Worm (Caenorhabditis elegans) whole organism, young adult: ENCODE results near the gene viro-2.
A peak's percentile ranks its signal among the peaks of the same experiment; 100 is the strongest.

Experiments used
- B0035.1 ChIP-seq: sonication (generic microtip); optimal IDR thresholded peaks from 2 replicates; lab custom pipeline; 2016; ENCODE audit warnings: missing genetic modification characterization, mild to moderate bottlenecking, missing compliant biosample characterization, missing genotype, missing genetic modification reagents
- B0336.3 ChIP-seq: fragments of 200-800 bp; sonication (Bioruptor generic); IDR thresholded peaks from 2 replicates; pipeline ENCODE4 v1.3.6; 2022; ENCODE audit warnings: missing genetic modification characterization, missing compliant biosample characterization
- C06A6.2 ChIP-seq: fragments of 200-800 bp; sonication (Bioruptor generic); conservative IDR thresholded peaks from 2 replicates; pipeline ENCODE4 v1.3.6; 2022; ENCODE audit warnings: missing genetic modification characterization, missing compliant biosample characterization
- C17E4.6 ChIP-seq: fragments of 200-800 bp; sonication (Bioruptor generic); IDR thresholded peaks from 2 replicates; pipeline ENCODE4 v1.3.6; 2022; ENCODE audit warnings: missing genetic modification reagents, missing genetic modification characterization, missing compliant biosample characterization
- F22D6.2 ChIP-seq: sonication (generic microtip); optimal IDR thresholded peaks from 2 replicates; lab custom pipeline; 2016; ENCODE audit warnings: mild to moderate bottlenecking, missing genetic modification characterization, missing compliant biosample characterization
- F23B12.7 ChIP-seq: sonication (generic microtip); optimal IDR thresholded peaks from 2 replicates; lab custom pipeline; 2017; ENCODE audit warnings: missing genetic modification characterization, mild to moderate bottlenecking, missing compliant biosample characterization, antibody characterized with exemption, moderate library complexity; ENCODE audit not compliant: insufficient read depth
- F39B2.1 ChIP-seq: fragments of 200-800 bp; sonication (Bioruptor generic); IDR thresholded peaks from 2 replicates; pipeline ENCODE4 v1.3.6; 2022; ENCODE audit warnings: missing genetic modification reagents, missing genetic modification characterization, missing compliant biosample characterization
- F49E8.2 ChIP-seq: sonication (generic microtip); optimal IDR thresholded peaks from 3 replicates; lab custom pipeline; 2017; ENCODE audit warnings: missing genetic modification characterization, mild to moderate bottlenecking, missing compliant biosample characterization, antibody characterized with exemption, moderate library complexity; ENCODE audit not compliant: insufficient read depth
- K11D2.4 ChIP-seq: fragments of 200-800 bp; sonication (Bioruptor generic); IDR thresholded peaks from 2 replicates; pipeline ENCODE4 v1.3.6; 2022; ENCODE audit warnings: missing genetic modification reagents, missing genetic modification characterization, missing compliant biosample characterization
- K12H6.12 ChIP-seq: fragments of 200-800 bp; sonication (Bioruptor generic); optimal IDR thresholded peaks from 2 replicates; lab custom pipeline; 2018; ENCODE audit warnings: mild to moderate bottlenecking, missing genetic modification characterization, missing compliant biosample characterization
- T26A5.8 ChIP-seq: sonication (generic microtip); optimal IDR thresholded peaks from 2 replicates; lab custom pipeline; 2016; ENCODE audit warnings: missing genetic modification characterization, missing compliant biosample characterization
- Y53G8AR.9 ChIP-seq: fragments of 200-800 bp; sonication (Bioruptor generic); conservative IDR thresholded peaks from 2 replicates; pipeline ENCODE4 v1.3.6; 2022; ENCODE audit warnings: missing genetic modification reagents, missing genetic modification characterization, missing compliant biosample characterization
- Y79H2A.3 ChIP-seq: fragments of 200-800 bp; sonication (Bioruptor generic); conservative IDR thresholded peaks from 2 replicates; pipeline ENCODE4 v1.3.6; 2022; ENCODE audit warnings: missing genetic modification reagents, missing genetic modification characterization, missing compliant biosample characterization
- ZK185.1 ChIP-seq: sonication (generic microtip); optimal IDR thresholded peaks from 2 replicates; lab custom pipeline; 2016; ENCODE audit warnings: mild to moderate bottlenecking, missing genetic modification characterization, missing compliant biosample characterization; ENCODE audit not compliant: poor library complexity, severe bottlenecking
- aptf-2 ChIP-seq: fragments of 200-800 bp; sonication (Bioruptor generic); conservative IDR thresholded peaks from 2 replicates; pipeline ENCODE4 v1.3.6; 2022; ENCODE audit warnings: missing genetic modification reagents, missing genetic modification characterization, missing compliant biosample characterization
- atf-7 ChIP-seq: sonication (generic microtip); optimal IDR thresholded peaks from 2 replicates; lab custom pipeline; 2017; ENCODE audit warnings: mild to moderate bottlenecking, missing genetic modification characterization, missing compliant biosample characterization
- bed-2 ChIP-seq: fragments of 200-800 bp; sonication (Bioruptor generic); IDR thresholded peaks from 2 replicates; pipeline ENCODE4 v1.3.6; 2022; ENCODE audit warnings: missing genetic modification reagents, missing genetic modification characterization, missing compliant biosample characterization
- cebp-1 ChIP-seq, 2 experiments: fragments of 200-800 bp in 1 of 2; sonication (Bioruptor generic) in 1 of 2; sonication (generic microtip) in 1 of 2; IDR thresholded peaks in 1 of 2; optimal IDR thresholded peaks in 1 of 2; 2 replicates each; pipeline versions ENCODE4 v1.3.6 to Lab custom; 2017 to 2022; ENCODE audit warnings: missing compliant biosample characterization in 2 of 2, missing genetic modification characterization in 2 of 2, mild to moderate bottlenecking in 1 of 2, missing genetic modification reagents in 1 of 2, moderate library complexity in 1 of 2
- ceh-100 ChIP-seq: fragments of 200-800 bp; sonication (Bioruptor generic); IDR thresholded peaks from 2 replicates; pipeline ENCODE4 v1.3.6; 2022; ENCODE audit warnings: missing genetic modification reagents, missing genetic modification characterization, missing compliant biosample characterization
- ceh-27 ChIP-seq: fragments of 200-800 bp; sonication (Bioruptor generic); optimal IDR thresholded peaks from 2 replicates; lab custom pipeline; 2018; ENCODE audit warnings: mild to moderate bottlenecking, missing genetic modification characterization, moderate library complexity, missing compliant biosample characterization
- ceh-40 ChIP-seq: fragments of 200-800 bp; sonication (Bioruptor generic); IDR thresholded peaks from 2 replicates; pipeline ENCODE4 v1.3.6; 2022; ENCODE audit warnings: missing genetic modification characterization, missing compliant biosample characterization
- ceh-58 ChIP-seq: fragments of 200-800 bp; sonication (Bioruptor generic); IDR thresholded peaks from 2 replicates; pipeline ENCODE4 v1.3.6; 2022; ENCODE audit warnings: missing genetic modification characterization, missing compliant biosample characterization
- ceh-91 ChIP-seq: fragments of 200-800 bp; sonication (Bioruptor generic); IDR thresholded peaks from 2 replicates; pipeline ENCODE4 v1.3.6; 2022; ENCODE audit warnings: missing genetic modification reagents, missing genetic modification characterization, missing compliant biosample characterization
- die-1 ChIP-seq: sonication (generic microtip); optimal IDR thresholded peaks from 2 replicates; lab custom pipeline; 2016; ENCODE audit warnings: missing genotype, mild to moderate bottlenecking, missing genetic modification characterization, missing compliant biosample characterization
- dpl-1 ChIP-seq: fragments of 150-350 bp; optimal IDR thresholded peaks from 2 replicates; lab custom pipeline; 2014; ENCODE audit warnings: missing biosample characterization, missing genetic modification reagents, missing genetic modification characterization
- ekl-4 ChIP-seq: fragments of 200-800 bp; sonication (Bioruptor generic); IDR thresholded peaks from 2 replicates; pipeline ENCODE4 v1.3.6; 2022; ENCODE audit warnings: missing genetic modification reagents, missing genetic modification characterization, missing compliant biosample characterization
- gei-17 ChIP-seq: fragments of 200-800 bp; sonication (Bioruptor generic); optimal IDR thresholded peaks from 2 replicates; lab custom pipeline; 2018; ENCODE audit warnings: mild to moderate bottlenecking, missing genetic modification characterization, missing compliant biosample characterization
- let-607 ChIP-seq, 2 experiments: fragments of 200-800 bp in 1 of 2; sonication (Bioruptor generic) in 1 of 2; sonication (generic microtip) in 1 of 2; optimal IDR thresholded peaks; 2 replicates each; lab custom pipeline; 2016 to 2018; ENCODE audit warnings: mild to moderate bottlenecking in 2 of 2, missing compliant biosample characterization in 2 of 2, missing genetic modification characterization in 2 of 2, moderate library complexity in 2 of 2, missing genotype in 1 of 2
- lin-40 ChIP-seq: sonication (generic microtip); optimal IDR thresholded peaks from 2 replicates; lab custom pipeline; 2016; ENCODE audit warnings: missing genetic modification characterization, mild to moderate bottlenecking, missing compliant biosample characterization, missing genotype, missing genetic modification reagents
- lsy-27 ChIP-seq: sonication (generic microtip); optimal IDR thresholded peaks from 2 replicates; lab custom pipeline; 2017; ENCODE audit warnings: missing genetic modification characterization, mild to moderate bottlenecking, missing compliant biosample characterization, antibody characterized with exemption, missing genotype, borderline replicate concordance; ENCODE audit not compliant: insufficient read depth
- mcd-1 ChIP-seq: fragments of 200-800 bp; sonication (Bioruptor generic); IDR thresholded peaks from 2 replicates; pipeline ENCODE4 v1.3.6; 2022; ENCODE audit warnings: missing genetic modification reagents, missing genetic modification characterization, missing compliant biosample characterization
- mes-4 ChIP-seq: sonication (generic microtip); optimal IDR thresholded peaks from 2 replicates; lab custom pipeline; 2016; ENCODE audit warnings: missing genotype, missing genetic modification characterization, missing compliant biosample characterization
- nfyb-1 ChIP-seq: fragments of 200-800 bp; sonication (Bioruptor generic); IDR thresholded peaks from 2 replicates; pipeline ENCODE4 v1.3.6; 2022; ENCODE audit warnings: missing genetic modification reagents, missing genetic modification characterization, missing compliant biosample characterization
- nhr-179 ChIP-seq: sonication (generic microtip); optimal IDR thresholded peaks from 2 replicates; lab custom pipeline; 2016; ENCODE audit warnings: mild to moderate bottlenecking, missing genetic modification characterization, missing compliant biosample characterization
- nhr-90 ChIP-seq: sonication (generic microtip); optimal IDR thresholded peaks from 2 replicates; lab custom pipeline; 2016; ENCODE audit warnings: missing genotype, mild to moderate bottlenecking, missing genetic modification characterization, missing compliant biosample characterization
- pbrm-1 ChIP-seq: fragments of 200-800 bp; sonication (Bioruptor generic); IDR thresholded peaks from 2 replicates; pipeline ENCODE4 v1.3.6; 2022; ENCODE audit warnings: missing genetic modification reagents, missing genetic modification characterization, missing compliant biosample characterization
- sea-2 ChIP-seq: fragments of 200-800 bp; sonication (Bioruptor generic); IDR thresholded peaks from 2 replicates; pipeline ENCODE4 v1.3.6; 2022; ENCODE audit warnings: missing genetic modification characterization, missing compliant biosample characterization
- snpc-1.3 ChIP-seq: sonication (generic microtip); optimal IDR thresholded peaks from 2 replicates; lab custom pipeline; 2017; ENCODE audit warnings: missing genetic modification characterization, mild to moderate bottlenecking, missing compliant biosample characterization, antibody characterized with exemption, moderate library complexity, missing genotype, missing genetic modification reagents; ENCODE audit not compliant: insufficient read depth
- snpc-4 ChIP-seq, 5 experiments: fragments of 150-350 bp in 1 of 5; sonication (generic microtip) in 4 of 5; optimal IDR thresholded peaks; 2 replicates each; lab custom pipeline; 2014 to 2018; ENCODE audit warnings: missing genetic modification characterization in 5 of 5, missing biosample characterization in 3 of 5, antibody characterized with exemption in 2 of 5, mild to moderate bottlenecking in 2 of 5, missing compliant biosample characterization in 2 of 5, missing genotype in 2 of 5, moderate library complexity in 2 of 5, missing genetic modification reagents in 1 of 5
- somi-1 ChIP-seq: fragments of 200-800 bp; sonication (Bioruptor generic); optimal IDR thresholded peaks from 2 replicates; lab custom pipeline; 2018; ENCODE audit warnings: mild to moderate bottlenecking, missing genetic modification characterization, missing compliant biosample characterization
- sptf-2 ChIP-seq: fragments of 200-800 bp; sonication (Bioruptor generic); optimal IDR thresholded peaks from 2 replicates; lab custom pipeline; 2018; ENCODE audit warnings: mild to moderate bottlenecking, missing genetic modification characterization, missing compliant biosample characterization
- tbp1 ChIP-seq: fragments of 200-800 bp; sonication (Bioruptor generic); optimal IDR thresholded peaks from 2 replicates; lab custom pipeline; 2018; ENCODE audit warnings: mild to moderate bottlenecking, missing genetic modification characterization, missing compliant biosample characterization
- tbx-9 ChIP-seq: sonication (generic microtip); optimal IDR thresholded peaks from 2 replicates; lab custom pipeline; 2016; ENCODE audit warnings: borderline replicate concordance, missing genetic modification characterization, inconsistent platforms, missing compliant biosample characterization
- unc-130 ChIP-seq: sonication (generic microtip); optimal IDR thresholded peaks from 2 replicates; lab custom pipeline; 2016; ENCODE audit warnings: missing genetic modification reagents, missing genetic modification characterization, missing compliant biosample characterization
- xnd-1 ChIP-seq: sonication (generic microtip); optimal IDR thresholded peaks from 2 replicates; lab custom pipeline; 2016; ENCODE audit warnings: missing genotype, missing genetic modification reagents, missing genetic modification characterization, missing compliant biosample characterization
- ztf-6 ChIP-seq: fragments of 200-800 bp; sonication (Bioruptor generic); IDR thresholded peaks from 2 replicates; pipeline ENCODE4 v1.3.6; 2022; ENCODE audit warnings: missing genetic modification reagents, missing genetic modification characterization, missing compliant biosample characterization

Gene viro-2

DNA sequence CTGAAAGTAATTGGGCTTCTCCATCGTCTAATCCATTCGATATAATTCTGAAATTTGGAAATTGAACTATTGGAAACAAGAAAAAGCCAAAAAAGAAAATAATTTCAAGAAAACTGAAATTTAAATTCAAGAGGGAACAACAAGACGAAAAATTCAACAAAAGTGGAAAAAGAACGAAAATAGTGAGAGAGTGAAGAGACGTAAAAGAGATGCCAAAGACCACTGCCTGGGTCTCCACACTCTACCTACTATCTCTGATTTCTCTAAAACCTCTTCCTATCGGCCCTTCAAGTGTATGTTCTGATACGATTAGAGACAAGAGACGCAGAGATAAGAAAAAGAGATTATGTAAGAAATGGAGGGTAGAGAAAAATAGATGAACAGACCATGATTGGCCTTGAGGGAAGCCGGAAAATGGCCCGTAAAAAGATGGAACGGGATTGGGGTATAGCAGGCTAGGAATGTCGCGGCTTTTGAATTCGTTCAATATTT lies 25.1 kb downstream of the viro-2 start, which contains the start of gene ogt-1:
Gene ogt-1, minus strand, starts transcription at position 51 of the 492 bp plus-strand sequence.
- TF ChIP-seq nhr-90 (tag; lab: Kevin White, UChicago) (no peak), K12H6.12 (tag; lab: Kevin White, UChicago) (peak; percentile 63), mcd-1 (GFP tag; lab: Robert Waterston, UW) (peak; percentile 43), K11D2.4 (GFP tag; lab: Robert Waterston, UW) (peak; percentile 58; the same call in 1 of the 2 replicates), xnd-1 (no peak), somi-1 (GFP tag; lab: Kevin White, UChicago) (no peak), mes-4 (tag; lab: Kevin White, UChicago) (no peak), sptf-2 (GFP tag; lab: Kevin White, UChicago) (no peak), B0035.1 (tag; lab: Kevin White, UChicago) (no peak), let-607 (tag; optimal IDR thresholded peaks at IDR 0.05; lab: Kevin White, UChicago) (peak in 1 of 2 experiments; percentile 2), dpl-1 (GFP tag; lab: Kevin White, UChicago) (no peak), ceh-40 (GFP tag; lab: Robert Waterston, UW) (no peak), ekl-4 (GFP tag; lab: Robert Waterston, UW) (peak; percentile 69), snpc-4 (GFP tag; optimal IDR thresholded peaks at IDR 0.05; lab: Kevin White, UChicago) (no peak), snpc-4 (tag; optimal IDR thresholded peaks at IDR 0.05; lab: Kevin White, UChicago) (peak in 2 of 4 experiments; percentile 56 to 69), snpc-1.3 (tag; lab: Kevin White, UChicago) (no peak), nhr-179 (tag; lab: Kevin White, UChicago) (no peak), ceh-91 (GFP tag; lab: Robert Waterston, UW) (no peak), lsy-27 (tag; lab: Kevin White, UChicago) (no peak), F22D6.2 (tag; lab: Kevin White, UChicago) (no peak), sea-2 (GFP tag; lab: Robert Waterston, UW) (no peak), ceh-58 (GFP tag; lab: Robert Waterston, UW) (no peak), cebp-1 (GFP tag; IDR thresholded peaks at IDR 0.05; lab: Robert Waterston, UW) (no peak), cebp-1 (tag; optimal IDR thresholded peaks at IDR 0.05; lab: Kevin White, UChicago) (peak; percentile 67), gei-17 (peak; percentile 32), Y53G8AR.9 (GFP tag; lab: Robert Waterston, UW) (0 out of 2 replicates have a peak, but pooled peaks have one; percentile 48), tbp1 (GFP tag; lab: Kevin White, UChicago) (peak; percentile 52), bed-2 (GFP tag; lab: Robert Waterston, UW) (no peak), aptf-2 (GFP tag; lab: Robert Waterston, UW) (peak; percentile 59), ZK185.1 (tag; lab: Kevin White, UChicago) (peak; percentile 32), F49E8.2 (tag; lab: Kevin White, UChicago) (no peak), tbx-9 (tag; lab: Kevin White, UChicago) (no peak), T26A5.8 (tag; lab: Kevin White, UChicago) (no peak), C06A6.2 (peak; percentile 65; the same call in 1 of the 2 replicates), C17E4.6 (GFP tag; lab: Robert Waterston, UW) (no peak), Y79H2A.3 (GFP tag; lab: Robert Waterston, UW) (no peak), pbrm-1 (GFP tag; lab: Robert Waterston, UW) (peak; percentile 42; the same call in 1 of the 2 replicates), lin-40 (tag; lab: Kevin White, UChicago) (peak; percentile 84), ceh-100 (no peak), atf-7 (tag; lab: Kevin White, UChicago) (peak; percentile 75), nfyb-1 (peak; percentile 57), B0336.3 (0 out of 2 replicates have a peak, but pooled peaks have one; percentile 38), F39B2.1 (GFP tag; lab: Robert Waterston, UW) (no peak), die-1 (tag; lab: Kevin White, UChicago) (peak; percentile 15), unc-130 (GFP tag; lab: Kevin White, UChicago) (no peak), F23B12.7 (tag; lab: Kevin White, UChicago) (no peak), ceh-27 (GFP tag; lab: Kevin White, UChicago) (peak; percentile 76), ztf-6 (GFP tag; lab: Robert Waterston, UW) (no peak)
